Worm (Caenorhabditis elegans): Measurements from ENCODE around the gene C29E4.15.

DNA sequence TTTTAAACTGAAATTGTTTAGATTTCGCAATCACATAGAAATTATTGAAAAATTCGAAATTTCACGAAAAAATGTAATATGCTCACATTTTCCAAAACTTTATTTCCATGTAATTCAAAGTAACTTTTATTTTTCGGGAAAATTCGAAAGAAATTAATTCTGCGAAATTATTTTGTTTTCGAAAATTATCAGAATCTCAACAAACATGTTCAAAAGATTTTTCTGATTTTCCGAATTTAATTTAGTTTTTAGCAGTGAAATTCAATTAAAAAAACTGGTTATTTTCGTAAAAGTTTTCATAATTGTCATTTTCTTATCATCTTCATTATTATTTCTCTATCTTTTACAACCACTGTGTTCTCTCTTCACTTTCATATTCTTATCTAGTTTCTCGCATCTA lies 19.2 kb upstream of the C29E4.15 start, which contains the start of gene ran-2:
- TF ChIP-seq B0336.3 (GFP tag; IDR thresholded peaks at IDR 0.05): no peak
- TF ChIP-seq athp-1 (tag; optimal IDR thresholded peaks at IDR 0.05): no peak
- no peak for TF ChIP-seq snpc-4 (GFP tag; optimal IDR thresholded peaks at IDR 0.05)
- no peak for TF ChIP-seq snpc-4 (tag; optimal IDR thresholded peaks at IDR 0.05)
- TF ChIP-seq lin-54 (GFP tag; optimal IDR thresholded peaks at IDR 0.05): no peak
